Worm (Caenorhabditis elegans) whole organism, L1 larva: Measurements from ENCODE around the gene C13F10.7.

Experiments used
- irx-1 ChIP-seq: sonication (generic microtip); optimal IDR thresholded peaks from 2 replicates; lab custom pipeline; 2016; ENCODE audit warnings: missing genetic modification characterization, missing compliant biosample characterization
- lsy-2 ChIP-seq, 2 experiments: fragments of 150-350 bp; optimal IDR thresholded peaks; 2 replicates each; lab custom pipeline; 2014; ENCODE audit warnings: missing biosample characterization in 2 of 2, missing genetic modification characterization in 2 of 2
- mab-9 ChIP-seq: fragments of 200-800 bp; sonication (Bioruptor generic); IDR thresholded peaks from 2 replicates; pipeline ENCODE4 v1.3.6; 2022; ENCODE audit warnings: missing genetic modification reagents, missing genetic modification characterization, missing compliant biosample characterization
- pqm-1 ChIP-seq: sonication (generic microtip); optimal IDR thresholded peaks from 3 replicates; lab custom pipeline; 2017; ENCODE audit warnings: missing biosample characterization, missing genetic modification characterization
- sup-37 ChIP-seq: fragments of 200-800 bp; sonication (Bioruptor generic); optimal IDR thresholded peaks from 2 replicates; lab custom pipeline; 2018; ENCODE audit warnings: mild to moderate bottlenecking, missing genetic modification characterization, missing compliant biosample characterization

DNA sequence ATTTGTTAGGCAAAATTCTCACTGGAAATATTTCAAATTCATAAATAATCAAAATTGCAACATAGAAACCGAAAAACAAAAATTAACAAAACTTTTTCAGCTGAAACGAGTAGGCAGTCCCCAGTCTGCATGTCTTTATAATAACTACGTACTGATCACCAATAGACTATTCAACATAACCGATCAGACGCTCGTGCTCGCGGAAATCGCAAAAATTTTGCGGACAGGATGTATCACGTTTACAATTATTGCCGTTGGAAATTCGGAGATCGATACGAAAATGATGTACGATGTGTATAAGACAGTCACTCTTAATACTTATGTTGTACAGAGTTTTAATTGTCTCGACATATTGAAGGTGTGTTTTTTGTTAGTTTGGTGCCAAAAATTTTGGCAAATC, 21.7 kb downstream of the C13F10.7 start:
- TF ChIP-seq irx-1 (tag; lab: Kevin White, UChicago) = no peak
- TF ChIP-seq pqm-1 (tag; lab: Kevin White, UChicago) = no peak
- TF ChIP-seq mab-9 (GFP tag; lab: Robert Waterston, UW) = no peak
- TF ChIP-seq lsy-2 (tag; optimal IDR thresholded peaks at IDR 0.05; lab: Kevin White, UChicago) = no peak
- TF ChIP-seq sup-37 (GFP tag; lab: Kevin White, UChicago) = no peak
